Worm (Caenorhabditis elegans): ENCODE measurements around the gene K08H10.6.

ce11 chrV:9958231-9958630 is 37.5 kb downstream of the K08H10.6 start, which contains the start of gene anmt-3:
- no peak for TF ChIP-seq pqm-1 (tag; optimal IDR thresholded peaks at IDR 0.05)
- TF ChIP-seq fos-1 (tag; optimal IDR thresholded peaks at IDR 0.05): no peak
- no peak for TF ChIP-seq lin-13 (GFP tag; optimal IDR thresholded peaks at IDR 0.05)
- TF ChIP-seq unc-62 (GFP tag; optimal IDR thresholded peaks at IDR 0.05 in 1 of 2): no peak
- no peak for TF ChIP-seq unc-62 (tag; optimal IDR thresholded peaks at IDR 0.05)
- TF ChIP-seq gei-8 (GFP tag; optimal IDR thresholded peaks at IDR 0.05): no peak
